Worm (Caenorhabditis elegans) whole organism, L4 larva: ENCODE data around the gene F40F11.3.

Experiments
- F10B5.3 ChIP-seq: sonication (generic microtip); optimal IDR thresholded peaks from 2 replicates; lab custom pipeline; 2016; ENCODE audit warnings: mild to moderate bottlenecking, missing genetic modification characterization, missing compliant biosample characterization
- F26F4.8 ChIP-seq: fragments of 200-800 bp; sonication (Bioruptor generic); conservative IDR thresholded peaks from 2 replicates; pipeline ENCODE4 v1.3.6; 2022; ENCODE audit warnings: missing genetic modification characterization, missing compliant biosample characterization
- F49E8.2 ChIP-seq: sonication (generic microtip); optimal IDR thresholded peaks from 2 replicates; lab custom pipeline; 2016; ENCODE audit warnings: missing compliant biosample characterization, mild to moderate bottlenecking, missing genetic modification characterization, borderline replicate concordance
- T20F7.1 ChIP-seq: fragments of 200-800 bp; sonication (Bioruptor generic); optimal IDR thresholded peaks from 2 replicates; lab custom pipeline; 2018; ENCODE audit warnings: mild to moderate bottlenecking, missing genetic modification characterization, missing compliant biosample characterization
- Y105C5A.15 ChIP-seq: fragments of 200-800 bp; sonication (Bioruptor generic); IDR thresholded peaks from 2 replicates; pipeline ENCODE4 v1.3.6; 2022; ENCODE audit warnings: missing genetic modification characterization, missing compliant biosample characterization
- Y48G9A.11 ChIP-seq: fragments of 200-800 bp; sonication (Bioruptor generic); IDR thresholded peaks from 2 replicates; pipeline ENCODE4 v1.3.6; 2022; ENCODE audit warnings: missing genetic modification reagents, missing genetic modification characterization, missing compliant biosample characterization
- aha-1 ChIP-seq: fragments of 150-350 bp; peaks from one replicate; lab custom pipeline; 2014; ENCODE audit warnings: missing biosample characterization, missing genetic modification characterization
- aly-2 ChIP-seq: sonication (generic microtip); optimal IDR thresholded peaks from 2 replicates; lab custom pipeline; 2018; ENCODE audit warnings: missing biosample characterization, missing genetic modification characterization
- ama-1 ChIP-seq: fragments of 150-350 bp; optimal IDR thresholded peaks from 2 replicates; lab custom pipeline; 2014; ENCODE audit warnings: inconsistent platforms, mixed read lengths
- arid-1 ChIP-seq: fragments of 200-800 bp; sonication (Bioruptor generic); conservative IDR thresholded peaks from 2 replicates; pipeline ENCODE4 v1.3.6; 2022; ENCODE audit warnings: missing genetic modification reagents, missing genetic modification characterization, missing compliant biosample characterization
- attf-4 ChIP-seq: sonication (generic microtip); optimal IDR thresholded peaks from 3 replicates; lab custom pipeline; 2017; ENCODE audit warnings: missing biosample characterization, missing genetic modification characterization
- ceh-20 ChIP-seq: fragments of 200-800 bp; sonication (Bioruptor generic); IDR thresholded peaks from 2 replicates; pipeline ENCODE4 v1.3.6; 2022; ENCODE audit warnings: missing genetic modification reagents, missing genetic modification characterization, missing compliant biosample characterization
- ceh-44 ChIP-seq: fragments of 200-800 bp; sonication (Bioruptor generic); IDR thresholded peaks from 2 replicates; pipeline ENCODE4 v1.3.6; 2022; ENCODE audit warnings: missing genetic modification reagents, missing genetic modification characterization, missing compliant biosample characterization
- ceh-82 ChIP-seq: sonication (generic microtip); optimal IDR thresholded peaks from 2 replicates; lab custom pipeline; 2017; ENCODE audit warnings: missing biosample characterization, missing genetic modification characterization
- cey-2 ChIP-seq: sonication (generic microtip); optimal IDR thresholded peaks from 3 replicates; lab custom pipeline; 2017; ENCODE audit warnings: missing genetic modification characterization, mild to moderate bottlenecking, missing compliant biosample characterization, antibody characterized with exemption, borderline replicate concordance; ENCODE audit not compliant: insufficient read depth
- daf-19 ChIP-seq: fragments of 200-800 bp; sonication (Bioruptor generic); conservative IDR thresholded peaks from 2 replicates; pipeline ENCODE4 v1.3.6; 2022; ENCODE audit warnings: missing genetic modification characterization, missing compliant biosample characterization
- dmd-6 ChIP-seq: fragments of 200-800 bp; sonication (Bioruptor generic); IDR thresholded peaks from 2 replicates; pipeline ENCODE4 v1.3.6; 2022; ENCODE audit warnings: missing genetic modification reagents, missing genetic modification characterization, missing compliant biosample characterization
- dmd-8 ChIP-seq: fragments of 200-800 bp; sonication (Bioruptor generic); IDR thresholded peaks from 2 replicates; pipeline ENCODE4 v1.3.6; 2022; ENCODE audit warnings: missing genetic modification characterization, missing compliant biosample characterization
- dpl-1 ChIP-seq: fragments of 150-350 bp; optimal IDR thresholded peaks from 2 replicates; lab custom pipeline; 2014; ENCODE audit warnings: missing biosample characterization, missing genetic modification reagents, missing genetic modification characterization
- duxl-1 ChIP-seq: sonication (generic microtip); optimal IDR thresholded peaks from 2 replicates; lab custom pipeline; 2016; ENCODE audit warnings: mild to moderate bottlenecking, missing genetic modification characterization, moderate library complexity, missing compliant biosample characterization; ENCODE audit not compliant: poor library complexity
- dve-1 ChIP-seq: sonication (generic microtip); optimal IDR thresholded peaks from 2 replicates; lab custom pipeline; 2017; ENCODE audit warnings: antibody characterized with exemption, mild to moderate bottlenecking, missing genetic modification characterization, missing compliant biosample characterization; ENCODE audit not compliant: insufficient read depth
- fos-1 ChIP-seq: fragments of 150-350 bp; optimal IDR thresholded peaks from 2 replicates; lab custom pipeline; 2014; ENCODE audit warnings: missing biosample characterization, missing genetic modification characterization
- hlh-11 ChIP-seq: fragments of 200-800 bp; sonication (Bioruptor generic); optimal IDR thresholded peaks from 2 replicates; lab custom pipeline; 2018; ENCODE audit warnings: mild to moderate bottlenecking, missing genetic modification characterization, missing compliant biosample characterization
- hlh-30 ChIP-seq: sonication (generic microtip); optimal IDR thresholded peaks from 2 replicates; lab custom pipeline; 2017; ENCODE audit warnings: antibody characterized with exemption, mild to moderate bottlenecking, missing genetic modification characterization, missing compliant biosample characterization; ENCODE audit not compliant: insufficient read depth
- lin-15B ChIP-seq: fragments of 150-350 bp; sonication (generic microtip); optimal IDR thresholded peaks from 3 replicates; lab custom pipeline; 2014; ENCODE audit warnings: missing biosample characterization, missing genetic modification characterization
- madf-5 ChIP-seq, 2 experiments: fragments of 200-800 bp; sonication (Bioruptor generic); IDR thresholded peaks; 2 replicates each; pipeline ENCODE4 v1.3.6; 2022; ENCODE audit warnings: missing compliant biosample characterization in 2 of 2, missing genetic modification characterization in 2 of 2
- mdt-29 ChIP-seq: fragments of 200-800 bp; sonication (Bioruptor generic); IDR thresholded peaks from 2 replicates; pipeline ENCODE4 v1.3.6; 2022; ENCODE audit warnings: missing genetic modification reagents, missing genetic modification characterization, missing compliant biosample characterization
- mep-1 ChIP-seq: fragments of 150-350 bp; sonication (generic microtip); optimal IDR thresholded peaks from 3 replicates; lab custom pipeline; 2014; ENCODE audit warnings: missing biosample characterization, missing genetic modification characterization
- mes-2 ChIP-seq: sonication (generic microtip); optimal IDR thresholded peaks from 2 replicates; lab custom pipeline; 2016; ENCODE audit warnings: missing genotype, mild to moderate bottlenecking, missing genetic modification characterization, missing compliant biosample characterization; ENCODE audit not compliant: poor library complexity, severe bottlenecking
- mxl-3 ChIP-seq: fragments of 200-800 bp; sonication (Bioruptor generic); optimal IDR thresholded peaks from 2 replicates; lab custom pipeline; 2018; ENCODE audit warnings: mild to moderate bottlenecking, missing genetic modification characterization, missing compliant biosample characterization
- nhr-11 ChIP-seq: fragments of 150-350 bp; optimal IDR thresholded peaks from 2 replicates; lab custom pipeline; 2014; ENCODE audit warnings: missing biosample characterization, missing genetic modification characterization
- nhr-41 ChIP-seq: fragments of 200-800 bp; sonication (Bioruptor generic); IDR thresholded peaks from 2 replicates; pipeline ENCODE4 v1.3.6; 2022; ENCODE audit warnings: missing genetic modification reagents, missing genetic modification characterization, missing compliant biosample characterization
- nhr-6 ChIP-seq: fragments of 150-350 bp; optimal IDR thresholded peaks from 2 replicates; lab custom pipeline; 2014; ENCODE audit warnings: missing biosample characterization, missing genetic modification characterization
- nhr-76 ChIP-seq: fragments of 150-350 bp; optimal IDR thresholded peaks from 2 replicates; lab custom pipeline; 2014; ENCODE audit warnings: missing biosample characterization, missing genetic modification characterization
- set-16 ChIP-seq: fragments of 200-800 bp; sonication (Bioruptor generic); IDR thresholded peaks from 2 replicates; pipeline ENCODE4 v1.3.6; 2022; ENCODE audit warnings: missing genetic modification reagents, missing genetic modification characterization, missing compliant biosample characterization
- skn-1 ChIP-seq: fragments of 150-350 bp; optimal IDR thresholded peaks from 2 replicates; lab custom pipeline; 2014; ENCODE audit warnings: missing biosample characterization, missing genetic modification characterization
- snpc-4 ChIP-seq: fragments of 150-350 bp; optimal IDR thresholded peaks from 2 replicates; lab custom pipeline; 2014; ENCODE audit warnings: missing biosample characterization, missing genetic modification characterization
- spr-1 ChIP-seq: sonication (generic microtip); optimal IDR thresholded peaks from 2 replicates; lab custom pipeline; 2016; ENCODE audit warnings: mild to moderate bottlenecking, missing genetic modification characterization, missing compliant biosample characterization
- unc-130 ChIP-seq: sonication (generic microtip); optimal IDR thresholded peaks from 2 replicates; lab custom pipeline; 2016; ENCODE audit warnings: missing genetic modification reagents, missing genetic modification characterization, missing compliant biosample characterization
- zfp-2 ChIP-seq: sonication (generic microtip); optimal IDR thresholded peaks from 2 replicates; lab custom pipeline; 2016; ENCODE audit warnings: mild to moderate bottlenecking, missing genetic modification characterization, missing compliant biosample characterization
- zfp-3 ChIP-seq: fragments of 200-800 bp; sonication (Bioruptor generic); conservative IDR thresholded peaks from 2 replicates; pipeline ENCODE4 v1.3.6; 2022; ENCODE audit warnings: missing genetic modification reagents, missing genetic modification characterization, missing compliant biosample characterization
- ztf-11 ChIP-seq: fragments of 150-350 bp; optimal IDR thresholded peaks from 2 replicates; lab custom pipeline; 2014; ENCODE audit warnings: missing biosample characterization, missing genetic modification characterization
- ztf-7 ChIP-seq: fragments of 150-350 bp; optimal IDR thresholded peaks from 2 replicates; lab custom pipeline; 2014; ENCODE audit warnings: missing biosample characterization, missing genetic modification characterization

The F40F11.3 gene

DNA sequence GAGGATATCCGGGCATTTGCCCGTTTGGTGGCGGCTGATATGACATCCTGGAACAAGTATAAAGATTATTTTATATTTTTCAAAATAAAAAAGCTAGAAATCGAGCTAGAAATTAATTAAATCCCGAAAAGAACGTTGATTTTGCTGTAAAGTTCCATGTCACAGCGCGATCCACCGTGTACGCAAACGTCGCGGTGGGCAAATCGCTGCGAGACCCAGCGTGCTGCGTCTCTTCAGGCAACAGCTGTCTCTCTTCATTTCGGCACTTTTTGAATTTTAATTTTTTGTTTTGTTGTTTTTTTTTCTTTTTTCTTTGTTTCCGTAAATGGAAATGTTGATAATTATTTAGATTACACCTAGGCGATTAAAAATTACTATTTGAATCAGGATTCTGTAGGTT, 27.7 kb downstream of the F40F11.3 start, which contains the start of gene sec-24.1 (continued):
- TF ChIP-seq fos-1 (tag; lab: Kevin White, UChicago) (no peak), attf-4 (tag; lab: Kevin White, UChicago) (no peak), mxl-3 (GFP tag; lab: Kevin White, UChicago) (peak; percentile 25)

DNA sequence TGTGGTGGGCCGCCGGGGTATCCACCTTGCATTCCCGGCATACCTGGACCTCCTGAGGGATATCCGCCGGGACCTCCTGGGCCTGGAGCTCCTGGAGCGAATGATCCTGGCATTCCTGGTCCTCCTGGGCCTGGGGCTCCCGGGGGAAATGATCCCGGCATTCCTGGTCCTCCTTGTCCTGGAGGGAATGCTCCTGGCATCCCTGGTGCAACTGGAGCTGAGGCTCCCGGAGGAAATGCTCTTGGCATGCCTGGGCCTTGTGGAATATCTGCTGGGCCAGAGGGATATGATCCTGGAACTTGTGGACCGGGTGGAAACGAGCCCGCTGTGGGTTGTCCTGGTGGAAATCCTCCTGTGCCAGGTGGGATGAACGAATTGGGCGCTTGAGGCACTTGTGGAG, 28.8 kb downstream of the F40F11.3 start:
- TF ChIP-seq mes-2 (tag; lab: Kevin White, UChicago) (no peak), ztf-11 (tag; lab: Kevin White, UChicago) (no peak), Y48G9A.11 (GFP tag; lab: Robert Waterston, UW) (0 out of 2 replicates have a peak, but pooled peaks have one; percentile 14), unc-130 (no peak), aha-1 (tag; lab: Kevin White, UChicago) (peak; percentile 0), set-16 (peak; percentile 96)

- TF ChIP-seq mep-1: no peak
- no peak for TF ChIP-seq fos-1 (tag; lab: Kevin White, UChicago)
- TF ChIP-seq aha-1 (tag; lab: Kevin White, UChicago): peak; percentile 94
- no peak for TF ChIP-seq F49E8.2 (tag; lab: Kevin White, UChicago)
- no peak for TF ChIP-seq skn-1 (tag; lab: Kevin White, UChicago)
- no peak for TF ChIP-seq mxl-3 (GFP tag; lab: Kevin White, UChicago)
- no peak for TF ChIP-seq zfp-3 (GFP tag; lab: Robert Waterston, UW)
- no peak for TF ChIP-seq attf-4 (tag; lab: Kevin White, UChicago)
Observed at ce11 chrIV:11563090-11563489, 30.7 kb downstream of the F40F11.3 start.

DNA sequence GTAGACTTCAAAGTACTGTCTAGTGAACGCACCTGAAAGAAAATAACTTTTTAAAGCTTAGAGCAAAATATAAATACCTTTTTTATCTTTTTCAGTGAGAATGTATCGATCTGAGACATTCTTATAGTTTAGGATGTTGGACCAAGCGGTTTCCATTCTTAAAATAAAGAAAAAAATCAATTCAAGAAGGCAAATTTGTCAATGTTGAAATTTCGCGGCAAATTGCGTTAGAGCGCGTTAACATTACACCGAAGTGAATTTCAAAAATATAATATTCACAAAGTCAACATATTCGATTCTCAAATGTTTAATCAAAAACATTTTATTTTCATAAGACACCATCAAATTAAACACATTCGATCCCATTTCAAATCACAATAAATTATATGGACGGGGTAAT, 32.1 kb downstream of the F40F11.3 start, which contains the start of gene F12F6.7:
TSS of gene F12F6.7 (minus strand) at position 157 of the 400 bp plus-strand sequence.
- no peak for TF ChIP-seq set-16
- TF ChIP-seq lin-15B (tag; lab: Kevin White, UChicago): no peak
- TF ChIP-seq ceh-82 (tag; lab: Kevin White, UChicago): no peak
- TF ChIP-seq T20F7.1 (GFP tag; lab: Kevin White, UChicago): peak; percentile 1
- no peak for TF ChIP-seq nhr-11 (tag; lab: Kevin White, UChicago)
- TF ChIP-seq nhr-76: no peak
- TF ChIP-seq ceh-20 (GFP tag; lab: Robert Waterston, UW): no peak
- no peak for TF ChIP-seq dmd-8 (GFP tag; lab: Robert Waterston, UW)
- TF ChIP-seq ama-1 (lab: Kevin White, UChicago): peak; percentile 6
- no peak for TF ChIP-seq nhr-6
- no peak for TF ChIP-seq madf-5 (GFP tag; IDR thresholded peaks at IDR 0.05; lab: Robert Waterston, UW)
- no peak for TF ChIP-seq nhr-41 (GFP tag; lab: Robert Waterston, UW)
- no peak for TF ChIP-seq zfp-2
- no peak for TF ChIP-seq snpc-4 (tag; lab: Kevin White, UChicago)
- TF ChIP-seq Y105C5A.15: no peak
- no peak for TF ChIP-seq spr-1 (tag; lab: Kevin White, UChicago)
- no peak for TF ChIP-seq arid-1 (GFP tag; lab: Robert Waterston, UW)
- TF ChIP-seq hlh-30: no peak
- TF ChIP-seq mdt-29 (GFP tag; lab: Robert Waterston, UW): no peak
- peak; percentile 13 for TF ChIP-seq aha-1 (tag; lab: Kevin White, UChicago)
- TF ChIP-seq F10B5.3: no peak
- no peak for TF ChIP-seq cey-2
- TF ChIP-seq duxl-1 (tag; lab: Kevin White, UChicago): no peak
- no peak for TF ChIP-seq dve-1 (tag; lab: Kevin White, UChicago)
- no peak for TF ChIP-seq F26F4.8
- peak; percentile 28 for TF ChIP-seq F49E8.2 (tag; lab: Kevin White, UChicago)
- TF ChIP-seq daf-19 (GFP tag; lab: Robert Waterston, UW): no peak
- no peak for TF ChIP-seq dmd-6 (GFP tag; lab: Robert Waterston, UW)
- TF ChIP-seq fos-1 (tag; lab: Kevin White, UChicago): no peak
- no peak for TF ChIP-seq ztf-7 (tag; lab: Kevin White, UChicago)
- TF ChIP-seq dpl-1 (GFP tag; lab: Kevin White, UChicago): peak; percentile 21
- no peak for TF ChIP-seq hlh-11 (tag; lab: Kevin White, UChicago)
- TF ChIP-seq zfp-3 (GFP tag; lab: Robert Waterston, UW): no peak
- TF ChIP-seq aly-2 (tag; lab: Kevin White, UChicago): no peak
- TF ChIP-seq ceh-44: no peak
